Worm (Caenorhabditis elegans): ENCODE data around the gene F31F4.17.

F31F4.17 gene

DNA sequence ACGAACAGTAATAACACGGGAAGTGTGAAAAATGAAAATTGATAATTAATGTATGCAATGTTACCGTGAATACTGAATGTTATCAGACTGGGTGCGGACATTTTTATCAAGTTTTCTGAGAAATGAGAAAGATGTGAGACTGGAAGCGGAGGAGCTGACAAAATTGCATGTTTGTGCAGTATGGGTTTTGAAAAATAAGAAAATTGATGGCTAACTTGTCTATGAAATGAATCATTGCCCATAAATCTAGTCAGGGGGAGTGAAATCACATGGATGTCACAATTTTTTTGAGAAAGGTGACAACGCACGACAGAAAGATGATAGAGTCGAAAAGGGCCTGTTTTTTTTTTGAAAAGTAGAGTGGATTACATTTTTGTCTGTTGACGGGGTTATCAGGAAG is 11.2 kb upstream of the F31F4.17 start, which contains the start of gene sru-24:
Gene sru-24 (minus strand): TSS at position 101 of the 400 bp plus-strand sequence.
- TF ChIP-seq nhr-12 (tag; optimal IDR thresholded peaks at IDR 0.05) (no peak), drap-1 (GFP tag; optimal IDR thresholded peaks at IDR 0.05) (no peak), flh-1 (GFP tag; optimal IDR thresholded peaks at IDR 0.05) (no peak), elt-1 (tag; optimal IDR thresholded peaks at IDR 0.05; ENCODE audit: borderline replicate concordance, insufficient read depth) (no peak), sem-2 (GFP tag; optimal IDR thresholded peaks at IDR 0.05) (no peak), nhr-76 (tag; optimal IDR thresholded peaks at IDR 0.05) (no peak), snpc-4 (tag; optimal IDR thresholded peaks at IDR 0.05) (no peak), tbx-8 (GFP tag; optimal IDR thresholded peaks at IDR 0.05) (no peak), hlh-1 (tag; optimal IDR thresholded peaks at IDR 0.05) (no peak), lsy-2 (tag; optimal IDR thresholded peaks at IDR 0.05) (no peak), unc-62 (GFP tag; optimal IDR thresholded peaks at IDR 0.05) (no peak), ces-1 (GFP tag; optimal IDR thresholded peaks at IDR 0.05) (no peak), lin-32 (GFP tag; optimal IDR thresholded peaks at IDR 0.05) (no peak), nhr-2 (tag; optimal IDR thresholded peaks at IDR 0.05) (no peak), cnd-1 (tag; optimal IDR thresholded peaks at IDR 0.05) (no peak)

DNA sequence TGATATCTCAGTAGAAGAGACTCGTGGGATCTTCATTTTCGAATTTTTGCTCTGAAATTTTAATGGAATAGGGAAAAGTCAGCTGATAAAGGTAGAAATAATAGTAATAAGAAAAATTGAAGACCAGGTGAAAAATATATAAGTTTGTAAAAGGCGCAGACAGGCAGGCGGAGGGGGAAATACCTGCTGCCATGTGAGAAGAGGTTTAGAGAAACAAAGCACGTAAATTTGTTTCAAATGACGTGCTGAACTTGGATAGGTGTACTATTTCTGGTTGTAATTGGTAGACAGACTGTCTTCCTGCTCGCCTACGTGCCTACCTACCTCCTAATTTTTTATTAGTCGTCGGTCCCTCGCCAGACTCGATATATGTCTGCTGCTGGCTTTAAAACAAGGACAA is 7.3 kb upstream of the F31F4.17 start, which contains the start of gene nhr-180:
Gene nhr-180 (minus strand): TSS at position 52 of the 400 bp plus-strand sequence.
- TF ChIP-seq snpc-4 (tag; optimal IDR thresholded peaks at IDR 0.05): no peak
- TF ChIP-seq mls-2 (tag; optimal IDR thresholded peaks at IDR 0.05): no peak
- TF ChIP-seq tbx-8 (GFP tag; optimal IDR thresholded peaks at IDR 0.05): no peak
- TF ChIP-seq sem-2 (GFP tag; optimal IDR thresholded peaks at IDR 0.05): no peak
- no peak for TF ChIP-seq unc-39 (tag; optimal IDR thresholded peaks at IDR 0.05)

DNA sequence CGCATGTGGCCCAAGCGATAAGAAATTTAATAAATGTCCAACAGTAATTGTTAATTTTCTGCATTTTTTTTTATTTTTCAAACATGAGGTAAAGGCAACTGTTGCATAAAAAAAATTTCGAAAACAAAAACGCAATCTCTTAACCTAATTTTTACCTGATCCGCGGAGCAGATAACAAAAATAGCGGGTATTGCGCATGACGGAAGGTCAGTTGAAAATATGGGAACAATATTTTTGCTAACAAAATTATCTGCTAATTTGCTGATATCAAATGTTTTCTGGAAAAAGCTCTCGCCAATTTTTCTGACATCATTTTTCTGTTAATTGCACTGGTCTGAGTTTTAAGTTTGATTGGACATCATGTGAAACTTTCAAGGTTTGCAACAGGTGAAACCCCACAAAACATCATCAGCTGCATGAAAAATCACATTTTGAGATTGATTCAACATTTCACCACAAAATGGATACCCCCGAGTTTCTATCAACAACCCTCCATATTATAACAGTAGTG is 4.3 kb upstream of the F31F4.17 start, which contains the start of the genes F31F4.11 and srh-266:
Gene F31F4.11 (minus strand): TSS at position 101 of the 511 bp plus-strand sequence.
Gene srh-266 (plus strand): TSS at position 461 of the 511 bp plus-strand sequence.
- no peak for TF ChIP-seq ztf-11 (tag; optimal IDR thresholded peaks at IDR 0.05)
- TF ChIP-seq mls-2 (tag; optimal IDR thresholded peaks at IDR 0.05): no peak
- no peak for TF ChIP-seq bed-3 (GFP tag; optimal IDR thresholded peaks at IDR 0.05)
- no peak for TF ChIP-seq lin-13 (tag; optimal IDR thresholded peaks at IDR 0.05)
- TF ChIP-seq ceh-39 (tag; optimal IDR thresholded peaks at IDR 0.05): no peak
- no peak for TF ChIP-seq unc-39 (tag; optimal IDR thresholded peaks at IDR 0.05)
- no peak for TF ChIP-seq ceh-43 (GFP tag; optimal IDR thresholded peaks at IDR 0.05)
- TF ChIP-seq nhr-237 (tag; optimal IDR thresholded peaks at IDR 0.05): no peak
- no peak for TF ChIP-seq elt-1 (tag; optimal IDR thresholded peaks at IDR 0.05; ENCODE audit: borderline replicate concordance, insufficient read depth)
- TF ChIP-seq mep-1 (tag; optimal IDR thresholded peaks at IDR 0.05): no peak
- no peak for TF ChIP-seq zip-8 (tag; optimal IDR thresholded peaks at IDR 0.05)
- no peak for TF ChIP-seq M03D4.4 (tag; optimal IDR thresholded peaks at IDR 0.05)
- TF ChIP-seq flh-1 (GFP tag; optimal IDR thresholded peaks at IDR 0.05): no peak
- no peak for TF ChIP-seq nhr-76 (tag; optimal IDR thresholded peaks at IDR 0.05)
- no peak for TF ChIP-seq unc-62 (GFP tag; optimal IDR thresholded peaks at IDR 0.05)
- TF ChIP-seq blmp-1 (tag; optimal IDR thresholded peaks at IDR 0.05): no peak
- no peak for TF ChIP-seq tbx-8 (GFP tag; optimal IDR thresholded peaks at IDR 0.05)
- TF ChIP-seq drap-1 (GFP tag; optimal IDR thresholded peaks at IDR 0.05): no peak
- no peak for TF ChIP-seq ceh-83 (GFP tag; optimal IDR thresholded peaks at IDR 0.05)
- TF ChIP-seq sem-2 (GFP tag; optimal IDR thresholded peaks at IDR 0.05): no peak

DNA sequence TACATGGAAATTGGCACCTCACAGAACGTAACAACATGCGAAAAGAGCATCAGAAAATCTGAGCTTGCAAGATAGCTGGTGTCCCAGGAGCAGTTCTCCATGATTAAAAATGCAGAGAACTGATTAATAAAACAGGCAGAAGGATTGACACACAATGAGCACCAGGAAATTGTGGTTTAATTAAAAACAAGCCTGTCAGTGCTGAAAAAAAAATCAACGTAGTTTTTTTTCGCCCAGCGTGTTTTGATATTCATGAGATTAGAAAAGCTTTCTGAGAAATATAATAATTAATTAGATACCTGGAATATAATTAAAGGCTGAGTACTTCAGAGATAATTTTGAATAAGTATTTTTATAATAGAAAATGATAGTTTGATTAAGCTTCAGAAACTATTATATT is 2.4 kb downstream of the F31F4.17 start, which contains the start of gene srh-246:
Gene srh-246 (minus strand): TSS at position 101 of the 400 bp plus-strand sequence.
- TF ChIP-seq mep-1 (tag; optimal IDR thresholded peaks at IDR 0.05) (no peak), unc-62 (GFP tag; optimal IDR thresholded peaks at IDR 0.05) (no peak), cnd-1 (tag; optimal IDR thresholded peaks at IDR 0.05) (no peak), flh-1 (GFP tag; optimal IDR thresholded peaks at IDR 0.05) (no peak), nhr-76 (tag; optimal IDR thresholded peaks at IDR 0.05) (no peak), sem-2 (GFP tag; optimal IDR thresholded peaks at IDR 0.05) (no peak), mab-5 (tag; optimal IDR thresholded peaks at IDR 0.05) (no peak), elt-3 (tag; optimal IDR thresholded peaks at IDR 0.05) (no peak), ceh-39 (tag; optimal IDR thresholded peaks at IDR 0.05) (no peak), hlh-1 (tag; optimal IDR thresholded peaks at IDR 0.05) (no peak), nhr-237 (tag; optimal IDR thresholded peaks at IDR 0.05) (no peak), pha-4 (tag; optimal IDR thresholded peaks at IDR 0.05) (no peak), elt-1 (tag; optimal IDR thresholded peaks at IDR 0.05; ENCODE audit: borderline replicate concordance, insufficient read depth) (no peak), blmp-1 (tag; optimal IDR thresholded peaks at IDR 0.05) (no peak), zip-8 (tag; optimal IDR thresholded peaks at IDR 0.05) (no peak), sptf-1 (tag; optimal IDR thresholded peaks at IDR 0.05) (no peak), drap-1 (GFP tag; optimal IDR thresholded peaks at IDR 0.05) (no peak), unc-120 (tag; optimal IDR thresholded peaks at IDR 0.05; ENCODE audit: poor library complexity, severe bottlenecking) (no peak), M03D4.4 (tag; optimal IDR thresholded peaks at IDR 0.05) (no peak)
